Fruit fly (Drosophila melanogaster): ENCODE data around the gene CG32365.
A peak's percentile ranks its signal among the peaks of the same experiment; 100 is the strongest.

CG32365 gene

dm6 chr3L:7850771-7851358 lies 18.0 kb upstream of the CG32365 start (continued):
- TF ChIP-seq lz (GFP tag; optimal IDR thresholded peaks at IDR 0.05), result peak; percentile 23
- TF ChIP-seq Blimp-1 (GFP tag; optimal IDR thresholded peaks at IDR 0.05), result no peak
- peak; percentile 36 for TF ChIP-seq spab (GFP tag; optimal IDR thresholded peaks at IDR 0.05)
- TF ChIP-seq CG6276 (GFP tag; optimal IDR thresholded peaks at IDR 0.05), result peak; percentile 73
- peak; percentile 56 for TF ChIP-seq CG8632 (GFP tag; optimal IDR thresholded peaks at IDR 0.05)
- peak; percentile 59 for TF ChIP-seq CG34406 (GFP tag; optimal IDR thresholded peaks at IDR 0.05)
- TF ChIP-seq eg (GFP tag; IDR thresholded peaks at IDR 0.05), result peak; percentile 76
- peak; percentile 45 for TF ChIP-seq vri (GFP tag; optimal IDR thresholded peaks at IDR 0.05)

dm6 chr3L:7852252-7852885 lies 16.5 kb upstream of the CG32365 start:
- no peak for TF ChIP-seq Gug (GFP tag; IDR thresholded peaks at IDR 0.05)
- no peak for TF ChIP-seq vri (GFP tag; optimal IDR thresholded peaks at IDR 0.05)
- no peak for TF ChIP-seq pdm3 (GFP tag; optimal IDR thresholded peaks at IDR 0.05)
- no peak for TF ChIP-seq CG10631 (GFP tag; optimal IDR thresholded peaks at IDR 0.05)
- no peak for TF ChIP-seq CG6276 (GFP tag; optimal IDR thresholded peaks at IDR 0.05)
- TF ChIP-seq CG6792 (GFP tag; optimal IDR thresholded peaks at IDR 0.05), result no peak
- TF ChIP-seq Met (GFP tag; optimal IDR thresholded peaks at IDR 0.05), result no peak
- TF ChIP-seq OdsH (GFP tag; optimal IDR thresholded peaks at IDR 0.05), result no peak

dm6 chr3L:7854752-7855454 lies 13.9 kb upstream of the CG32365 start:
- TF ChIP-seq CG8632 (GFP tag; optimal IDR thresholded peaks at IDR 0.05) (no peak), topi (GFP tag; optimal IDR thresholded peaks at IDR 0.05) (no peak), CG7368 (GFP tag; optimal IDR thresholded peaks at IDR 0.05) (no peak), acj6 (GFP tag; optimal IDR thresholded peaks at IDR 0.05) (peak; percentile 31), CG11902 (GFP tag; optimal IDR thresholded peaks at IDR 0.05) (no peak), CG9139 (GFP tag; optimal IDR thresholded peaks at IDR 0.05) (peak; percentile 81), fkh (GFP tag; optimal IDR thresholded peaks at IDR 0.05) (peak; percentile 65), CG6808 (GFP tag; optimal IDR thresholded peaks at IDR 0.05) (peak; percentile 68), CG31627 (GFP tag; optimal IDR thresholded peaks at IDR 0.05) (no peak), Ets21C (GFP tag; optimal IDR thresholded peaks at IDR 0.05) (peak; percentile 24), Sox15 (GFP tag; optimal IDR thresholded peaks at IDR 0.05) (no peak), fd85E (GFP tag; optimal IDR thresholded peaks at IDR 0.05) (no peak), Gug (GFP tag; IDR thresholded peaks at IDR 0.05) (no peak), CG11294 (GFP tag; IDR thresholded peaks at IDR 0.05) (no peak), dac (GFP tag; optimal IDR thresholded peaks at IDR 0.05) (peak; percentile 8), dsx (GFP tag; optimal IDR thresholded peaks at IDR 0.05; ENCODE audit: poor library complexity, severe bottlenecking) (peak; percentile 43), cyc (GFP tag; optimal IDR thresholded peaks at IDR 0.05) (no peak), CG3032 (tag; optimal IDR thresholded peaks at IDR 0.05) (no peak), CG10669 (GFP tag; optimal IDR thresholded peaks at IDR 0.05) (peak; percentile 5), Met (GFP tag; optimal IDR thresholded peaks at IDR 0.05) (peak; percentile 14), CG6163 (GFP tag; IDR thresholded peaks at IDR 0.05) (peak; percentile 64; the same call in 1 of the 3 replicates), CG6792 (GFP tag; optimal IDR thresholded peaks at IDR 0.05) (no peak), Smox (GFP tag; optimal IDR thresholded peaks at IDR 0.05) (no peak), CG8119 (GFP tag; IDR thresholded peaks at IDR 0.05) (no peak), spab (GFP tag; optimal IDR thresholded peaks at IDR 0.05) (no peak), fd59A (GFP tag; optimal IDR thresholded peaks at IDR 0.05) (no peak), lz (GFP tag; optimal IDR thresholded peaks at IDR 0.05) (no peak), CG16779 (tag; optimal IDR thresholded peaks at IDR 0.05) (peak; percentile 78), Ets96B (tag; optimal IDR thresholded peaks at IDR 0.05) (no peak), Hr38 (GFP tag; optimal IDR thresholded peaks at IDR 0.05) (no peak), Lpt (GFP tag; optimal IDR thresholded peaks at IDR 0.05) (no peak), Eip93F (GFP tag; optimal IDR thresholded peaks at IDR 0.05) (no peak), CG34406 (GFP tag; optimal IDR thresholded peaks at IDR 0.05) (no peak), Sox102F (GFP tag; optimal IDR thresholded peaks at IDR 0.05) (peak; percentile 16), esn (GFP tag; optimal IDR thresholded peaks at IDR 0.05) (no peak), OdsH (GFP tag; optimal IDR thresholded peaks at IDR 0.05) (no peak), ss (GFP tag; optimal IDR thresholded peaks at IDR 0.05) (peak; percentile 54 to 76), CG6854 (GFP tag; optimal IDR thresholded peaks at IDR 0.05) (peak; percentile 90)
